Fruit fly (Drosophila melanogaster): ENCODE data around the gene ND-42.
A peak's percentile ranks its signal among the peaks of the same experiment; 100 is the strongest.

ND-42 gene

DNA sequence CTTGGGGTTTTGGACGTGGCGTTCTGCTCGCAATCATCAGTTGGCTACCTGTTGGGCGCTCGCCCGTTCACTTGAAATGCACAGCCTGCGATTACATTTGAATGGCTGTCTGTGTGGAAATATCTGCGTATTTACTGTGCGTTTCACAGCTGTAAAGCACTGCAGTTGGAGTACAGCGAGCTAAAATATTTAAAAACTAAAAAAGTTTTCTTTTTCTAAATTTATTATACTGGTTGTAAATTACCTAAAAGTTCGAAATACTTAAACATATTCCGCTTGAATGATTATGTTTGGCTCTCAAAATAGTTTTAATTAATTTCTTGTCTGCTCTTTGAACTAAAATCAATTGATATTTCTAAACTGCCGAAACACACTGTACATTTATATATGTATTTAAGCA, 18.7 kb downstream of the ND-42 start (continued):
- TF ChIP-seq Dip2 (GFP tag; IDR thresholded peaks at IDR 0.05) (no peak), HLH4C (GFP tag; IDR thresholded peaks at IDR 0.05; ENCODE audit: partially characterized antibody) (no peak), CG8089 (GFP tag; optimal IDR thresholded peaks at IDR 0.05) (no peak), ftz-f1 (GFP tag; optimal IDR thresholded peaks at IDR 0.05) (no peak), Dip3 (GFP tag; optimal IDR thresholded peaks at IDR 0.05) (no peak), CTCF (GFP tag; optimal IDR thresholded peaks at IDR 0.05) (no peak), CG15269 (tag; optimal IDR thresholded peaks at IDR 0.05) (peak; percentile 25), vvl (GFP tag; IDR thresholded peaks at IDR 0.05) (0 out of 2 replicates have a peak, but pooled peaks have one; percentile 6), Hr51 (GFP tag; optimal IDR thresholded peaks at IDR 0.05) (peak in 1 of 2 experiments; percentile 22), CG2678 (tag; optimal IDR thresholded peaks at IDR 0.05) (peak; percentile 12), nmo (GFP tag; optimal IDR thresholded peaks at IDR 0.05) (no peak), CkIIα-i1 (GFP tag; IDR thresholded peaks at IDR 0.05) (no peak), CG15696 (tag; optimal IDR thresholded peaks at IDR 0.05) (no peak), CG12299 (tag; optimal IDR thresholded peaks at IDR 0.05) (no peak), ara (GFP tag; IDR thresholded peaks at IDR 0.05) (no peak), mirr (GFP tag; optimal IDR thresholded peaks at IDR 0.05) (no peak), CG10431 (GFP tag; optimal IDR thresholded peaks at IDR 0.05) (no peak), Doc2 (GFP tag; IDR thresholded peaks at IDR 0.05) (no peak), CoRest (tag; optimal IDR thresholded peaks at IDR 0.05) (peak; percentile 6), knrl (GFP tag; IDR thresholded peaks at IDR 0.05; ENCODE audit: partially characterized antibody) (no peak), CG7556 (GFP tag; optimal IDR thresholded peaks at IDR 0.05) (no peak), lilli (GFP tag; optimal IDR thresholded peaks at IDR 0.05) (peak; percentile 10), Asciz (GFP tag; optimal IDR thresholded peaks at IDR 0.05) (no peak), hbn (GFP tag; IDR thresholded peaks at IDR 0.05; ENCODE audit: partially characterized antibody) (no peak), gt (GFP tag; IDR thresholded peaks at IDR 0.05) (no peak), E2f1 (GFP tag; IDR thresholded peaks at IDR 0.05) (no peak), CG4707 (GFP tag; optimal IDR thresholded peaks at IDR 0.05) (no peak), CG43689 (GFP tag; IDR thresholded peaks at IDR 0.05) (no peak), Poxn (GFP tag; IDR thresholded peaks at IDR 0.05) (no peak), insv (GFP tag; optimal IDR thresholded peaks at IDR 0.05) (no peak), CG18764 (GFP tag; optimal IDR thresholded peaks at IDR 0.05) (no peak), Chrac-16 (GFP tag; optimal IDR thresholded peaks at IDR 0.05) (no peak), CG42726 (GFP tag; IDR thresholded peaks at IDR 0.05; ENCODE audit: partially characterized antibody) (no peak), CG17385 (GFP tag; optimal IDR thresholded peaks at IDR 0.05) (no peak), Hey (tag; optimal IDR thresholded peaks at IDR 0.05) (no peak), CG12155 (GFP tag; optimal IDR thresholded peaks at IDR 0.05) (no peak), Sry-δ (GFP tag; optimal IDR thresholded peaks at IDR 0.05) (no peak), croc (GFP tag; conservative IDR thresholded peaks at IDR 0.05) (no peak), dimm (GFP tag; IDR thresholded peaks at IDR 0.05) (no peak), tio (GFP tag; optimal IDR thresholded peaks at IDR 0.05) (no peak), Elba2 (GFP tag; optimal IDR thresholded peaks at IDR 0.05) (no peak), twi (tag; optimal IDR thresholded peaks at IDR 0.05) (no peak), repo (GFP tag; optimal IDR thresholded peaks at IDR 0.05) (no peak), nau (GFP tag; optimal IDR thresholded peaks at IDR 0.05) (no peak), chm (GFP tag; IDR thresholded peaks at IDR 0.05) (0 out of 2 replicates have a peak, but pooled peaks have one; percentile 7), kah (GFP tag; optimal IDR thresholded peaks at IDR 0.05) (peak; percentile 5), gem (tag; optimal IDR thresholded peaks at IDR 0.05) (peak; percentile 27), H15 (GFP tag; IDR thresholded peaks at IDR 0.05) (no peak), sna (GFP tag; IDR thresholded peaks at IDR 0.05; ENCODE audit: partially characterized antibody) (no peak), trh (GFP tag; optimal IDR thresholded peaks at IDR 0.05) (no peak), br (optimal IDR thresholded peaks at IDR 0.05) (no peak), CG10321 (GFP tag; IDR thresholded peaks at IDR 0.05) (no peak)

Data from whole organism, embryonic.